Worm (Caenorhabditis elegans): ENCODE results near the gene sluh-7.
A peak's percentile ranks its signal among the peaks of the same experiment; 100 is the strongest.

Gene sluh-7

ce11 chrV:10360186-10360585, 4.6 kb upstream of the sluh-7 start:
- no peak for TF ChIP-seq attf-6 (GFP tag; IDR thresholded peaks at IDR 0.05)
- no peak for TF ChIP-seq snpc-3.4 (tag; optimal IDR thresholded peaks at IDR 0.05)
- TF ChIP-seq gei-17 (GFP tag; optimal IDR thresholded peaks at IDR 0.05) = no peak
- TF ChIP-seq nhr-120 (GFP tag; IDR thresholded peaks at IDR 0.05) = no peak
- no peak for TF ChIP-seq die-1 (tag; optimal IDR thresholded peaks at IDR 0.05)
- no peak for TF ChIP-seq snpc-4 (GFP tag; optimal IDR thresholded peaks at IDR 0.05)
- TF ChIP-seq snpc-4 (tag; optimal IDR thresholded peaks at IDR 0.05) = no peak
- no peak for TF ChIP-seq ekl-4 (GFP tag; IDR thresholded peaks at IDR 0.05)
- TF ChIP-seq tbx-9 (tag; optimal IDR thresholded peaks at IDR 0.05; ENCODE audit: borderline replicate concordance) = no peak
- no peak for TF ChIP-seq F39B2.1 (GFP tag; IDR thresholded peaks at IDR 0.05)

- TF ChIP-seq madf-8 (GFP tag; conservative IDR thresholded peaks at IDR 0.05) (no peak), C06A6.2 (GFP tag; conservative IDR thresholded peaks at IDR 0.05) (no peak), dpff-1 (tag; optimal IDR thresholded peaks at IDR 0.05) (no peak), efl-1 (GFP tag; optimal IDR thresholded peaks at IDR 0.05) (no peak), Y53G8AR.9 (GFP tag; conservative IDR thresholded peaks at IDR 0.05) (no peak), F57C9.4 (tag; optimal IDR thresholded peaks at IDR 0.05) (no peak), rcor-1 (GFP tag; IDR thresholded peaks at IDR 0.05) (no peak), T07F8.4 (tag; optimal IDR thresholded peaks at IDR 0.05) (no peak), pha-4 (tag; optimal IDR thresholded peaks at IDR 0.05) (no peak), sea-2 (GFP tag; IDR thresholded peaks at IDR 0.05) (no peak), let-526 (GFP tag; IDR thresholded peaks at IDR 0.05) (no peak), hsf-1 (GFP tag; IDR thresholded peaks at IDR 0.05) (no peak), ceh-79 (tag; optimal IDR thresholded peaks at IDR 0.05) (no peak), aptf-3 (GFP tag; IDR thresholded peaks at IDR 0.05) (no peak)
These were observed 2.6 kb upstream of the sluh-7 start, which contains the start of gene ttll-15 for ce11 chrV:10358238-10358637. TSS of gene ttll-15 (plus strand) at chrV:10358538.

ce11 chrV:10357467-10357953, 1.9 kb upstream of the sluh-7 start, which contains the start of gene ceeh-2:
TSS of gene ceeh-2 (minus strand) at chrV:10357903.
- TF ChIP-seq sea-2 (GFP tag; IDR thresholded peaks at IDR 0.05) (no peak), nhr-80 (tag; optimal IDR thresholded peaks at IDR 0.05) (peak; percentile 14)

ce11 chrV:10352928-10353427, 2.6 kb downstream of the sluh-7 start, which contains the start of gene nol-56:
TSS of gene nol-56 (minus strand) at chrV:10352978.
- no peak for TF ChIP-seq tbx-9 (tag; optimal IDR thresholded peaks at IDR 0.05; ENCODE audit: borderline replicate concordance)
- peak; percentile 2 for TF ChIP-seq athp-1 (tag; optimal IDR thresholded peaks at IDR 0.05)
- no peak for TF ChIP-seq B0336.3 (GFP tag; IDR thresholded peaks at IDR 0.05)
- TF ChIP-seq chd-7 (tag; optimal IDR thresholded peaks at IDR 0.05) = no peak
- TF ChIP-seq madf-10 (tag; optimal IDR thresholded peaks at IDR 0.05) = peak; percentile 29
- no peak for TF ChIP-seq T26A5.8 (tag; optimal IDR thresholded peaks at IDR 0.05)
- no peak for TF ChIP-seq die-1 (tag; optimal IDR thresholded peaks at IDR 0.05)
- TF ChIP-seq attf-6 (GFP tag; IDR thresholded peaks at IDR 0.05) = no peak
- no peak for TF ChIP-seq hsf-1 (GFP tag; IDR thresholded peaks at IDR 0.05)
- TF ChIP-seq lin-54 (GFP tag; optimal IDR thresholded peaks at IDR 0.05) = peak; percentile 72
- no peak for TF ChIP-seq nhr-120 (GFP tag; IDR thresholded peaks at IDR 0.05)
- TF ChIP-seq snpc-1.1 (tag; optimal IDR thresholded peaks at IDR 0.05; ENCODE audit: insufficient read depth) = no peak
- TF ChIP-seq nfya-2 (GFP tag; IDR thresholded peaks at IDR 0.05) = no peak
- TF ChIP-seq snpc-3.4 (tag; optimal IDR thresholded peaks at IDR 0.05) = no peak
- TF ChIP-seq nfyb-1 (GFP tag; IDR thresholded peaks at IDR 0.05) = 0 out of 2 replicates have a peak, but pooled peaks have one; percentile 62
- peak; percentile 16 for TF ChIP-seq nhr-80 (tag; optimal IDR thresholded peaks at IDR 0.05)
- TF ChIP-seq B0261.1 (tag; optimal IDR thresholded peaks at IDR 0.05) = no peak
- no peak for TF ChIP-seq Y56A3A.18 (GFP tag; IDR thresholded peaks at IDR 0.05)
- no peak for TF ChIP-seq egl-44 (GFP tag; IDR thresholded peaks at IDR 0.05)
- no peak for TF ChIP-seq F23B12.7 (tag; optimal IDR thresholded peaks at IDR 0.05; ENCODE audit: insufficient read depth)
- TF ChIP-seq attf-3 (GFP tag; conservative IDR thresholded peaks at IDR 0.05) = peak; percentile 32; the same call in 1 of the 2 replicates
- peak; percentile 79 for TF ChIP-seq ZK185.1 (tag; optimal IDR thresholded peaks at IDR 0.05; ENCODE audit: poor library complexity, severe bottlenecking)
- no peak for TF ChIP-seq dpff-1 (tag; optimal IDR thresholded peaks at IDR 0.05)
- no peak for TF ChIP-seq ceh-40 (GFP tag; IDR thresholded peaks at IDR 0.05)
- TF ChIP-seq zfh-2 (GFP tag; conservative IDR thresholded peaks at IDR 0.05) = no peak
- no peak for TF ChIP-seq C17E4.6 (GFP tag; IDR thresholded peaks at IDR 0.05)

All from whole organism, young adult.